Comparison of ENCODE assay signal across 2 worm cellular contexts in the genomic region with DNA sequence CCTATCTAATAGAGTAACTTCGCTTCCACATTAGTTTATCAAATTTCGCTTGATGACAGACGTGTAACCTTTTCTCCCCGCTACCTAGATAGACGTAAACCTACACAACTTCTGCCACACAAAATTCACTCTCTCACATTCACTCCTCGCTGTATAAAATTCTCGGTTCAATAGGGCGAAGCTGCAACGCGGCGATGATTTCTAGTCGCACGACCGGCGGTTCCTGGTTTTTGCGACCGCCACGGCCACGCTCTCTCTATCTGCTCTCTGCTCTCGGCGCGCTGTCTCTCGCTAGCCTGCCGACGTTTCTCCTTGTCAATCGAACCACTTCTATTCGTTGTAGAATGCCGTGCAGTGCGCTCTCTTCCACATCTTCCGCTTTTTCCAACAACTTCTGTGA.
TF ChIP-seq lines count a peak whose summit lies in the region.

No protein-coding gene starts in this region.

TF ChIP-seq in whole organism, L1 larva, 84 proteins besides CTCF, POLR2A, EP300 and RAD21 (continued from another document):
- TF ChIP-seq pag-3 (tag; optimal IDR thresholded peaks at IDR 0.05; lab: Kevin White, UChicago; ENCODE audit: borderline replicate concordance, insufficient read depth) (no peak), hpl-2 (GFP tag; optimal IDR thresholded peaks at IDR 0.05; lab: Kevin White, UChicago) (peak; percentile 38), F16B12.6 (tag; optimal IDR thresholded peaks at IDR 0.05; lab: Kevin White, UChicago) (peak; percentile 20), xbp-1 (tag; optimal IDR thresholded peaks at IDR 0.05; lab: Kevin White, UChicago) (peak; percentile 71), nhr-28 (tag; optimal IDR thresholded peaks at IDR 0.05; lab: Kevin White, UChicago) (no peak), lsy-2 (tag; optimal IDR thresholded peaks at IDR 0.05; lab: Kevin White, UChicago) (peak; percentile 58 to 84), fkh-4 (tag; optimal IDR thresholded peaks at IDR 0.05; lab: Kevin White, UChicago; ENCODE audit: borderline replicate concordance) (no peak), pqm-1 (tag; optimal IDR thresholded peaks at IDR 0.05; lab: Kevin White, UChicago) (no peak), ceh-90 (tag; optimal IDR thresholded peaks at IDR 0.05; lab: Kevin White, UChicago) (no peak), mep-1 (tag; optimal IDR thresholded peaks at IDR 0.05; lab: Kevin White, UChicago) (peak; percentile 71), mef-2 (tag; optimal IDR thresholded peaks at IDR 0.05; lab: Kevin White, UChicago) (no peak), ceh-82 (tag; optimal IDR thresholded peaks at IDR 0.05; lab: Kevin White, UChicago) (peak; percentile 59 to 94 (median 59)), egl-13 (tag; optimal IDR thresholded peaks at IDR 0.05; lab: Kevin White, UChicago) (peak; percentile 67), Y116A8C.19 (tag; optimal IDR thresholded peaks at IDR 0.05; lab: Kevin White, UChicago; ENCODE audit: borderline replicate concordance) (no peak), tlp-1 (tag; optimal IDR thresholded peaks at IDR 0.05; lab: Kevin White, UChicago) (no peak), fkh-10 (GFP tag; optimal IDR thresholded peaks at IDR 0.05; lab: Kevin White, UChicago) (peak; percentile 70), swsn-7 (tag; optimal IDR thresholded peaks at IDR 0.05; lab: Kevin White, UChicago) (peak; percentile 79), nhr-85 (tag; lab: Kevin White, UChicago) (peak; percentile 77), nhr-90 (tag; optimal IDR thresholded peaks at IDR 0.05; lab: Kevin White, UChicago; ENCODE audit: poor library complexity) (peak; percentile 45), hlh-4 (tag; optimal IDR thresholded peaks at IDR 0.05; lab: Kevin White, UChicago) (no peak), unc-98 (GFP tag; IDR thresholded peaks at IDR 0.05; lab: Robert Waterston, UW) (no peak), efl-3 (GFP tag; optimal IDR thresholded peaks at IDR 0.05; lab: Kevin White, UChicago) (no peak), lin-35 (GFP tag; optimal IDR thresholded peaks at IDR 0.05; lab: Kevin White, UChicago) (peak; percentile 83 to 85), jun-1 (tag; optimal IDR thresholded peaks at IDR 0.05; lab: Kevin White, UChicago) (peak; percentile 51), snpc-4 (tag; optimal IDR thresholded peaks at IDR 0.05; lab: Kevin White, UChicago) (peak; percentile 62), irx-1 (tag; optimal IDR thresholded peaks at IDR 0.05; lab: Kevin White, UChicago) (peak; percentile 35)

TF ChIP-seq in whole organism, young adult, 124 proteins besides CTCF, POLR2A, EP300 and RAD21 (continued from another document):
- 0 out of 2 replicates have a peak, but pooled peaks have one; percentile 47 for TF ChIP-seq lir-1 (GFP tag; conservative IDR thresholded peaks at IDR 0.05; lab: Robert Waterston, UW)
- TF ChIP-seq dox-1 (GFP tag; IDR thresholded peaks at IDR 0.05; lab: Robert Waterston, UW), result peak; percentile 90
- TF ChIP-seq ZK185.1 (tag; optimal IDR thresholded peaks at IDR 0.05; lab: Kevin White, UChicago; ENCODE audit: poor library complexity, severe bottlenecking), result peak; percentile 72
- no peak for TF ChIP-seq nhr-120 (GFP tag; IDR thresholded peaks at IDR 0.05; lab: Robert Waterston, UW)
- peak; percentile 74 for TF ChIP-seq lin-26 (GFP tag; IDR thresholded peaks at IDR 0.05; lab: Robert Waterston, UW)
- no peak for TF ChIP-seq hsf-1 (GFP tag; IDR thresholded peaks at IDR 0.05; lab: Robert Waterston, UW)
- TF ChIP-seq D2030.7 (GFP tag; IDR thresholded peaks at IDR 0.05; lab: Robert Waterston, UW), result no peak
- TF ChIP-seq ztf-26 (tag; optimal IDR thresholded peaks at IDR 0.05; lab: Kevin White, UChicago), result peak; percentile 54
- no peak for TF ChIP-seq nfya-2 (GFP tag; IDR thresholded peaks at IDR 0.05; lab: Robert Waterston, UW)
- TF ChIP-seq ekl-4 (GFP tag; IDR thresholded peaks at IDR 0.05; lab: Robert Waterston, UW), result peak; percentile 85
- TF ChIP-seq mel-28 (tag; optimal IDR thresholded peaks at IDR 0.05; lab: Kevin White, UChicago; ENCODE audit: borderline replicate concordance), result no peak
- peak; percentile 52; the same call in 1 of the 2 replicates for TF ChIP-seq hmg-20 (GFP tag; IDR thresholded peaks at IDR 0.05; lab: Robert Waterston, UW)
- TF ChIP-seq Y53G8AR.9 (GFP tag; conservative IDR thresholded peaks at IDR 0.05; lab: Robert Waterston, UW), result peak; percentile 55
TF ChIP-seq in whole organism, young adult: peak in this region for 55.
